Worm (Caenorhabditis elegans): ENCODE measurements around the gene spsb-2.

DNA sequence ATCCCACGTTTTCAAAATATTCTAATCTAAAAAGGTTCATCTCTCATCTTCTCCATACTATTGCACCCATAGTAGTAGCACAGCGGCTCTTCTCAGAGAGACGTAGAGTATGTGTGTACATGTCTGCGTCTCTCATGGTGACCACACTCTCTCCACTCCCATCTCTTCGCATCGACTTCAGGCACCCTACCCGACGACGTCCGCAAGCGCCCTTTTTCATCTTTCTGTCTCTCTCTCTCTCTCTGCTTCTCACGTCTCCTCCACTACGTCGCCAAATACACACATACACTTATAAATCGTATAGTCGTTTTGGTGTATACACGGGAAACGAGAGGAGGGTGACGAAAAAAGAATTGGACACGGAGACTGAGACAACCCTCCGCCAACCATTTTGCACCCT, 25.7 kb downstream of the spsb-2 start:
- TF ChIP-seq ama-1 (optimal IDR thresholded peaks at IDR 0.05) = no peak
- no peak for TF ChIP-seq tbx-11 (GFP tag; IDR thresholded peaks at IDR 0.05)
- no peak for TF ChIP-seq hmbx-1 (tag; optimal IDR thresholded peaks at IDR 0.05)
- TF ChIP-seq tra-4 (tag; optimal IDR thresholded peaks at IDR 0.05) = no peak
